Fruit fly (Drosophila melanogaster) whole organism, embryonic: ENCODE data around the gene CG44261.

Source experiments
- ATbp ChIP-seq: fragments of 200-800 bp; sonication (Bioruptor generic); optimal IDR thresholded peaks from 2 replicates; lab custom pipeline; 2017; ENCODE audit warnings: missing biosample characterization, mild to moderate bottlenecking, missing genetic modification characterization, missing genetic modification reagents
- Ada2b ChIP-seq: fragments of 200-800 bp; sonication (Bioruptor generic); IDR thresholded peaks from 2 replicates; pipeline ENCODE4 v1.3.6; 2022; ENCODE audit warnings: missing biosample characterization, missing genetic modification characterization
- Aef1 ChIP-seq: fragments of 200-800 bp; sonication (Bioruptor generic); IDR thresholded peaks from 3 replicates; pipeline ENCODE4 v1.3.6; 2022; ENCODE audit warnings: missing biosample characterization, missing genetic modification characterization
- Asciz ChIP-seq: fragments of 200-800 bp; sonication (Bioruptor generic); optimal IDR thresholded peaks from 2 replicates; lab custom pipeline; 2017; ENCODE audit warnings: missing biosample characterization, mild to moderate bottlenecking, missing genetic modification characterization, missing genetic modification reagents
- Atf6 ChIP-seq: fragments of 200-800 bp; sonication (Bioruptor generic); IDR thresholded peaks from 2 replicates; pipeline ENCODE4 v1.3.6; 2022; ENCODE audit warnings: missing biosample characterization, missing genetic modification characterization
- Blimp-1 ChIP-seq: fragments of 200-800 bp; sonication (Bioruptor generic); optimal IDR thresholded peaks from 3 replicates; lab custom pipeline; 2018; ENCODE audit warnings: missing biosample characterization, missing genetic modification characterization, mild to moderate bottlenecking, moderate library complexity, missing genetic modification reagents
- BtbVII ChIP-seq: fragments of 200-800 bp; sonication (Bioruptor generic); optimal IDR thresholded peaks from 3 replicates; lab custom pipeline; 2017; ENCODE audit warnings: missing biosample characterization, mild to moderate bottlenecking, missing genetic modification characterization
- CG10431 ChIP-seq: fragments of 200-800 bp; sonication (Bioruptor generic); optimal IDR thresholded peaks from 3 replicates; lab custom pipeline; 2018; ENCODE audit warnings: missing biosample characterization, mild to moderate bottlenecking, missing genetic modification characterization
- CG10543 ChIP-seq: fragments of 200-800 bp; sonication (Bioruptor generic); optimal IDR thresholded peaks from 3 replicates; lab custom pipeline; 2017; ENCODE audit warnings: missing biosample characterization, mild to moderate bottlenecking, missing genetic modification characterization, moderate library complexity
- CG11504 ChIP-seq: fragments of 200-800 bp; sonication (Bioruptor generic); optimal IDR thresholded peaks from 3 replicates; lab custom pipeline; 2019; ENCODE audit warnings: missing biosample characterization, mild to moderate bottlenecking, missing genetic modification characterization, moderate library complexity
- CG1233 ChIP-seq: fragments of 200-800 bp; sonication (Bioruptor generic); optimal IDR thresholded peaks from 4 replicates; lab custom pipeline; 2018; ENCODE audit warnings: missing biosample characterization, mild to moderate bottlenecking, missing genetic modification characterization
- CG13296 ChIP-seq: fragments of 200-800 bp; sonication (Bioruptor generic); optimal IDR thresholded peaks from 3 replicates; lab custom pipeline; 2018; ENCODE audit warnings: missing biosample characterization, mild to moderate bottlenecking, missing genetic modification characterization
- CG15011 ChIP-seq: fragments of 200-800 bp; sonication (Bioruptor generic); optimal IDR thresholded peaks from 3 replicates; lab custom pipeline; 2018; ENCODE audit warnings: missing biosample characterization, mild to moderate bottlenecking, missing genetic modification characterization
- CG18262 ChIP-seq: fragments of 200-800 bp; optimal IDR thresholded peaks from 3 replicates; lab custom pipeline; 2019; ENCODE audit warnings: missing biosample characterization, mild to moderate bottlenecking, missing genetic modification characterization, moderate library complexity
- CG1832 ChIP-seq: fragments of 200-800 bp; sonication (Bioruptor generic); optimal IDR thresholded peaks from 2 replicates; lab custom pipeline; 2017; ENCODE audit warnings: missing biosample characterization, mild to moderate bottlenecking, missing genetic modification characterization, inconsistent platforms
- CG18599 ChIP-seq: fragments of 200-800 bp; sonication (Bioruptor generic); optimal IDR thresholded peaks from 3 replicates; lab custom pipeline; 2017; ENCODE audit warnings: missing biosample characterization, missing genetic modification characterization, mild to moderate bottlenecking, moderate library complexity, missing genetic modification reagents
- CG2678 ChIP-seq: fragments of 200-800 bp; sonication (Bioruptor generic); optimal IDR thresholded peaks from 3 replicates; lab custom pipeline; 2019; ENCODE audit warnings: missing biosample characterization, mild to moderate bottlenecking, missing genetic modification characterization, moderate library complexity
- CG2712 ChIP-seq: fragments of 200-800 bp; optimal IDR thresholded peaks from 3 replicates; lab custom pipeline; 2019; ENCODE audit warnings: missing biosample characterization, mild to moderate bottlenecking, missing genetic modification characterization, moderate library complexity
- CG30020 ChIP-seq: fragments of 200-800 bp; optimal IDR thresholded peaks from 2 replicates; lab custom pipeline; 2019; ENCODE audit warnings: missing biosample characterization, mild to moderate bottlenecking, missing genetic modification characterization, moderate library complexity
- CG31365 ChIP-seq: fragments of 200-800 bp; sonication (Bioruptor generic); optimal IDR thresholded peaks from 2 replicates; lab custom pipeline; 2018; ENCODE audit warnings: missing biosample characterization, mild to moderate bottlenecking, missing genetic modification characterization
- CG33557 ChIP-seq: fragments of 200-800 bp; sonication (Bioruptor generic); optimal IDR thresholded peaks from 2 replicates; lab custom pipeline; 2019; ENCODE audit warnings: missing biosample characterization, mild to moderate bottlenecking, missing genetic modification characterization, moderate library complexity
- CG3407 ChIP-seq: fragments of 200-800 bp; sonication (Bioruptor generic); optimal IDR thresholded peaks from 2 replicates; lab custom pipeline; 2018; ENCODE audit warnings: missing biosample characterization, mild to moderate bottlenecking, missing genetic modification characterization
- CG34376 ChIP-seq: fragments of 200-800 bp; sonication (Bioruptor generic); optimal IDR thresholded peaks from 2 replicates; lab custom pipeline; 2018; ENCODE audit warnings: missing biosample characterization, mild to moderate bottlenecking, missing genetic modification characterization
- CG4404 ChIP-seq: fragments of 200-800 bp; sonication (Bioruptor generic); IDR thresholded peaks from 2 replicates; pipeline ENCODE4 v1.3.6; 2022; ENCODE audit warnings: missing biosample characterization, missing genetic modification characterization
- CG4707 ChIP-seq: fragments of 200-800 bp; sonication (Bioruptor generic); optimal IDR thresholded peaks from 2 replicates; lab custom pipeline; 2018; ENCODE audit warnings: missing biosample characterization, mild to moderate bottlenecking, missing genetic modification characterization, moderate library complexity
- CG6683 ChIP-seq: fragments of 200-800 bp; sonication (Bioruptor generic); optimal IDR thresholded peaks from 2 replicates; lab custom pipeline; 2017; ENCODE audit warnings: missing biosample characterization, mild to moderate bottlenecking, missing genetic modification characterization, missing genetic modification reagents
- Deaf1 ChIP-seq: fragments of 200-800 bp; optimal IDR thresholded peaks from 3 replicates; lab custom pipeline; 2019; ENCODE audit warnings: missing biosample characterization, mild to moderate bottlenecking, missing genetic modification characterization, moderate library complexity
- Dref ChIP-seq: fragments of 200-800 bp; sonication (Bioruptor generic); IDR thresholded peaks from 2 replicates; pipeline ENCODE4 v1.3.6; 2022; ENCODE audit warnings: missing biosample characterization, missing genetic modification characterization
- Drgx ChIP-seq: fragments of 200-800 bp; sonication (Bioruptor generic); IDR thresholded peaks from 2 replicates; pipeline ENCODE4 v1.3.6; 2022; ENCODE audit warnings: missing biosample characterization, missing genetic modification characterization
- E2f2 ChIP-seq: fragments of 200-800 bp; sonication (Bioruptor generic); IDR thresholded peaks from 2 replicates; pipeline ENCODE4 v1.3.6; 2022; ENCODE audit warnings: missing biosample characterization, missing genetic modification characterization
- Ets97D ChIP-seq: fragments of 200-800 bp; sonication (Bioruptor generic); optimal IDR thresholded peaks from 3 replicates; lab custom pipeline; 2016; ENCODE audit warnings: missing biosample characterization, missing genetic modification characterization
- Nf-YB ChIP-seq: fragments of 200-800 bp; sonication (Bioruptor generic); optimal IDR thresholded peaks from 3 replicates; lab custom pipeline; 2019; ENCODE audit warnings: missing biosample characterization, mild to moderate bottlenecking, missing genetic modification characterization, moderate library complexity
- PHDP ChIP-seq: fragments of 200-800 bp; sonication (Bioruptor generic); optimal IDR thresholded peaks from 3 replicates; lab custom pipeline; 2018; ENCODE audit warnings: missing biosample characterization, mild to moderate bottlenecking, missing genetic modification characterization, moderate library complexity
- Taf1 ChIP-seq: fragments of 200-800 bp; sonication (Bioruptor generic); IDR thresholded peaks from 2 replicates; pipeline ENCODE4 v1.3.6; 2022; ENCODE audit warnings: missing biosample characterization, missing genetic modification characterization
- al ChIP-seq: fragments of 200-800 bp; sonication (Bioruptor generic); IDR thresholded peaks from 2 replicates; pipeline ENCODE4 v1.3.6; 2022; ENCODE audit warnings: missing biosample characterization, missing genetic modification characterization
- bab2 ChIP-seq: fragments of 200-800 bp; sonication (Bioruptor generic); optimal IDR thresholded peaks from 2 replicates; lab custom pipeline; 2016; ENCODE audit warnings: missing biosample characterization, missing genetic modification characterization
- bsh ChIP-seq, 2 experiments: fragments of 200-800 bp; sonication (Bioruptor generic); optimal IDR thresholded peaks; 2 replicates each; lab custom pipeline; 2017 to 2018; ENCODE audit warnings: mild to moderate bottlenecking in 2 of 2, missing biosample characterization in 2 of 2, missing genetic modification characterization in 2 of 2, moderate library complexity in 1 of 2
- caup ChIP-seq: fragments of 200-800 bp; sonication (Bioruptor generic); optimal IDR thresholded peaks from 3 replicates; lab custom pipeline; 2017; ENCODE audit warnings: missing biosample characterization, mild to moderate bottlenecking, missing genetic modification characterization, moderate library complexity; ENCODE audit not compliant: severe bottlenecking
- chinmo ChIP-seq: fragments of 200-800 bp; sonication (Bioruptor generic); IDR thresholded peaks from 4 replicates; pipeline ENCODE4 v1.3.6; 2022; ENCODE audit warnings: missing biosample characterization, missing genetic modification characterization; ENCODE audit not compliant: partially characterized antibody
- dati ChIP-seq: fragments of 200-800 bp; sonication (Bioruptor generic); IDR thresholded peaks from 2 replicates; pipeline ENCODE4 v1.3.6; 2022; ENCODE audit warnings: missing biosample characterization, missing genetic modification characterization
- gsb-n ChIP-seq: fragments of 200-800 bp; sonication (Bioruptor generic); optimal IDR thresholded peaks from 3 replicates; lab custom pipeline; 2018; ENCODE audit warnings: missing biosample characterization, mild to moderate bottlenecking, missing genetic modification characterization
- gt ChIP-seq: fragments of 200-800 bp; sonication (Bioruptor generic); IDR thresholded peaks from 2 replicates; pipeline ENCODE4 v1.3.6; 2022; ENCODE audit warnings: missing biosample characterization, missing genetic modification characterization
- ind ChIP-seq: fragments of 200-800 bp; sonication (Bioruptor generic); optimal IDR thresholded peaks from 3 replicates; lab custom pipeline; 2016; ENCODE audit warnings: missing biosample characterization, missing genetic modification characterization
- lab ChIP-seq: fragments of 200-800 bp; sonication (Bioruptor generic); optimal IDR thresholded peaks from 3 replicates; lab custom pipeline; 2017; ENCODE audit warnings: missing biosample characterization, missing genetic modification characterization, mild to moderate bottlenecking, moderate library complexity, missing genetic modification reagents
- nom ChIP-seq: fragments of 200-800 bp; sonication (Bioruptor generic); optimal IDR thresholded peaks from 2 replicates; lab custom pipeline; 2017; ENCODE audit warnings: missing biosample characterization, missing genetic modification characterization, mild to moderate bottlenecking, moderate library complexity, missing genetic modification reagents
- odd ChIP-seq: fragments of 200-800 bp; sonication (Bioruptor generic); optimal IDR thresholded peaks from 2 replicates; lab custom pipeline; 2017; ENCODE audit warnings: missing biosample characterization, mild to moderate bottlenecking, missing genetic modification characterization
- slbo ChIP-seq: fragments of 200-800 bp; sonication (Bioruptor generic); IDR thresholded peaks from 2 replicates; pipeline ENCODE4 v1.3.6; 2022; ENCODE audit warnings: missing biosample characterization, missing genetic modification characterization
- sna ChIP-seq: fragments of 200-800 bp; sonication (Bioruptor generic); IDR thresholded peaks from 2 replicates; pipeline ENCODE4 v1.3.6; 2022; ENCODE audit warnings: missing biosample characterization, missing genetic modification characterization; ENCODE audit not compliant: partially characterized antibody
- so ChIP-seq: fragments of 200-800 bp; sonication (Bioruptor generic); IDR thresholded peaks from 3 replicates; pipeline ENCODE4 v1.3.6; 2022; ENCODE audit warnings: missing biosample characterization, missing genetic modification characterization
- tgo ChIP-seq: fragments of 200-800 bp; sonication (Bioruptor generic); IDR thresholded peaks from 3 replicates; pipeline ENCODE4 v1.3.6; 2022; ENCODE audit warnings: missing biosample characterization, missing genetic modification characterization

Gene CG44261

DNA sequence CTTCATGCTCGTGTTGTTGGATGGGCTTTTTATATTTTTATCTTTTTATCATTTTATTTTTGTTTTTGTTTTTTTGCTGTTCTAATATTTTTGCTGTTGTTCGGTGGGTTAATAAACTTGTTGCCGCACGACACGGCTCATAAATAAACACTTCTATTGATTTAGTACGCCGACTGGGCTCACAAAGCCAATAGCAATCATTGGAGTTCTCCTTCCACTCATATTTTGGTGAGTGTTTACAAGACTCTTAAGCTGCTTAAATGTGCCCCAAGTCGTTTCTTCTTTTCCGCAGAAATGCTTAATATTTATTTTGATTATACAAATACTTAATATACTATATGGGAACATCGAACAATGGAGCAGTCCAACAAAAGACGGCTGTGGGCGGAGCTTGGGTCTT is 17.8 kb downstream of the CG44261 start (continued):
- TF ChIP-seq CG31365 (tag; lab: Kevin White, UChicago) (no peak), CG10431 (GFP tag; lab: Kevin White, UChicago) (peak; percentile 22), CG3407 (peak; percentile 30), Dref (GFP tag; lab: Robert Waterston, UW) (no peak), Blimp-1 (GFP tag; lab: Kevin White, UChicago) (peak; percentile 18), Ada2b (GFP tag; lab: Robert Waterston, UW) (no peak), CG18599 (GFP tag; lab: Kevin White, UChicago) (peak; percentile 22), E2f2 (GFP tag; lab: Robert Waterston, UW) (0 out of 2 replicates have a peak, but pooled peaks have one; percentile 9), CG13296 (GFP tag; lab: Kevin White, UChicago) (peak; percentile 18), CG18262 (tag; lab: Kevin White, UChicago) (peak; percentile 6), ATbp (GFP tag; lab: Kevin White, UChicago) (peak; percentile 50), tgo (GFP tag; lab: Robert Waterston, UW) (no peak), gt (no peak), ind (no peak), CG2678 (tag; lab: Kevin White, UChicago) (peak; percentile 40), CG6683 (GFP tag; lab: Kevin White, UChicago) (no peak), CG15011 (GFP tag; lab: Kevin White, UChicago) (peak; percentile 33), BtbVII (GFP tag; lab: Kevin White, UChicago) (peak; percentile 59), odd (GFP tag; lab: Kevin White, UChicago) (peak; percentile 6), CG30020 (tag; lab: Kevin White, UChicago) (no peak), Ets97D (GFP tag; lab: Kevin White, UChicago) (no peak), slbo (GFP tag; lab: Robert Waterston, UW) (no peak), Asciz (GFP tag; lab: Kevin White, UChicago) (peak; percentile 4), gsb-n (tag; lab: Kevin White, UChicago) (peak; percentile 34), bab2 (no peak), CG4707 (GFP tag; lab: Kevin White, UChicago) (peak; percentile 17), CG33557 (GFP tag; lab: Kevin White, UChicago) (peak; percentile 51), CG1832 (GFP tag; lab: Kevin White, UChicago) (no peak), sna (GFP tag; lab: Robert Waterston, UW) (no peak), Nf-YB (GFP tag; lab: Kevin White, UChicago) (peak; percentile 39), Aef1 (GFP tag; lab: Robert Waterston, UW) (no peak), CG1233 (GFP tag; lab: Kevin White, UChicago) (peak; percentile 32), CG10543 (peak; percentile 34), chinmo (0 out of 4 replicates have a peak, but pooled peaks have one; percentile 15), PHDP (peak; percentile 48), caup (GFP tag; lab: Kevin White, UChicago) (peak; percentile 54), CG11504 (tag; lab: Kevin White, UChicago) (peak; percentile 6)

DNA sequence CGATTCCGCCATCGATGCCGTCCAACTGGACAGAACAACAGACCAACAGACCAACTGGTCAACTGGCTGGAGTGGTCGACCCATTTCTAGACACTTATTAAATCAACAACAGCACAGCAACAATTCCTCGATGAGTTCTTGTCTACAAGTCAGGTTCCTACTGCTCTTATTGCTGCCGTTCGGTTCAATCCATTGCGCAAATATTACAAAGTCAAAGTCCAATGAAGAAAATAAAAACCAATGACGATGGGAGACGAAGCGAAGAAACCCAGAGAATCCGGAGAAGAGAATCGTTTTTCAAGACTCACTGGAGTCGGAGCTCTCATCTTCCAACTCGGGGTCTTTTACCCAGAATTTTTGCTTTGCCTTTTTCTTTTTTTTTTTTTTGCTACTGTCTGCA is 19.0 kb downstream of the CG44261 start:
- peak; percentile 96 for TF ChIP-seq nom (GFP tag; lab: Kevin White, UChicago)
- TF ChIP-seq CG2712 (tag; lab: Kevin White, UChicago) = no peak
- no peak for TF ChIP-seq CG34376 (GFP tag; lab: Kevin White, UChicago)
- no peak for TF ChIP-seq Deaf1
- 0 out of 2 replicates have a peak, but pooled peaks have one; percentile 20 for TF ChIP-seq Atf6
- no peak for TF ChIP-seq Taf1
- TF ChIP-seq bab2 = no peak
- TF ChIP-seq lab (GFP tag; lab: Kevin White, UChicago) = no peak
- TF ChIP-seq so (GFP tag; lab: Robert Waterston, UW) = no peak
- no peak for TF ChIP-seq dati
- TF ChIP-seq CG4404 (GFP tag; lab: Robert Waterston, UW) = no peak
- TF ChIP-seq al (GFP tag; lab: Robert Waterston, UW) = no peak
- peak; percentile 50; the same call in 1 of the 2 replicates for TF ChIP-seq Drgx
- TF ChIP-seq bsh (GFP tag; optimal IDR thresholded peaks at IDR 0.05; lab: Kevin White, UChicago) = peak in 1 of 2 experiments; percentile 72
